Worm (Caenorhabditis elegans): ENCODE data around the gene igcm-4.

igcm-4 gene

DNA sequence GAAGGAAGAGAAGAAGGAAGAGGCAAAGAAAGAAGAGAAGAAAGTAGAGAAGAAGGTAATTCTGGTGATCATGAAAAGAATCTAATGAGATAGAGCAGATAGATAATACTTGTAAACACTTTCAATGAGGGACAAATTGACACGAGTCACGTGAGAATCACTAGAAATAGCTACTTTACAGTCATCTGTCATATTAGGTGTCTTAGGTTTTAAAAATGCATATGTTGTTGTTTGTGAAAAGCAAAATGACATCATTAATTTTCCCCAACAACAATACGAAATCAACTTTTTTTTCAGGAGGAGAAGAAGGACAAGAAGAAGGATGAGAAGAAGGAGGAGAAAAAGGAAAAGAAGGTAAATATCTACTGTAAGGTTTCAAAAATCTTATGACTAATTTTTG is 29.0 kb upstream of the igcm-4 start:
- TF ChIP-seq tab-1 (GFP tag; IDR thresholded peaks at IDR 0.05) (no peak), ref-1 (GFP tag; conservative IDR thresholded peaks at IDR 0.05) (no peak), T22C8.4 (GFP tag; IDR thresholded peaks at IDR 0.05) (no peak), med-1 (GFP tag; optimal IDR thresholded peaks at IDR 0.05; ENCODE audit: insufficient read depth) (no peak), klf-2 (GFP tag; conservative IDR thresholded peaks at IDR 0.05) (no peak)

DNA sequence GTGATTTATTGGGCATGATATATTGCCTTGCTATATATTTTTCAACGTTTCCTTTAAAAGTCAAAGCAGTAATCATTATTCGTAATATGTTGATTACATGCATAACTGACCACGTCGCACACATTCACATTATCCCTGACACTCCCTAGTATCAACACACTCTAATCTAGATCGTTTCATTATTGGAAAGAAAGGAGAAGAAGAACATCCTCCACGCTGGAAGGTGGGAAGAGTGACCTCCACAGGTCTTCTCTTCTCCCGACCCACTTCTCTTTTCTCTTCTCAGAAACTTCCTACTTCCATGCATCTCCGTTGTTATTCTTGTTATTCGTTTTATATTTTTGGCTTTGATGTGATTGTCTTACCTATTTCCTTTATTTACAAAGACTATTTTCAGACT is 27.9 kb upstream of the igcm-4 start, which contains the start of gene txdc-12.2:
txdc-12.2 (plus strand) TSS at position 396 of the 400 bp plus-strand sequence.
- TF ChIP-seq T22C8.4 (GFP tag; IDR thresholded peaks at IDR 0.05) = no peak
- TF ChIP-seq flt-1 (GFP tag; IDR thresholded peaks at IDR 0.05) = no peak
- TF ChIP-seq ztf-29 (GFP tag; IDR thresholded peaks at IDR 0.05) = no peak
- no peak for TF ChIP-seq cog-1 (tag; optimal IDR thresholded peaks at IDR 0.05)
- TF ChIP-seq ztf-23 (GFP tag; IDR thresholded peaks at IDR 0.05) = no peak
- TF ChIP-seq med-1 (GFP tag; optimal IDR thresholded peaks at IDR 0.05; ENCODE audit: insufficient read depth) = no peak
- no peak for TF ChIP-seq klf-2 (GFP tag; conservative IDR thresholded peaks at IDR 0.05)
- TF ChIP-seq tab-1 (GFP tag; IDR thresholded peaks at IDR 0.05) = no peak
- TF ChIP-seq ref-1 (GFP tag; conservative IDR thresholded peaks at IDR 0.05) = no peak

DNA sequence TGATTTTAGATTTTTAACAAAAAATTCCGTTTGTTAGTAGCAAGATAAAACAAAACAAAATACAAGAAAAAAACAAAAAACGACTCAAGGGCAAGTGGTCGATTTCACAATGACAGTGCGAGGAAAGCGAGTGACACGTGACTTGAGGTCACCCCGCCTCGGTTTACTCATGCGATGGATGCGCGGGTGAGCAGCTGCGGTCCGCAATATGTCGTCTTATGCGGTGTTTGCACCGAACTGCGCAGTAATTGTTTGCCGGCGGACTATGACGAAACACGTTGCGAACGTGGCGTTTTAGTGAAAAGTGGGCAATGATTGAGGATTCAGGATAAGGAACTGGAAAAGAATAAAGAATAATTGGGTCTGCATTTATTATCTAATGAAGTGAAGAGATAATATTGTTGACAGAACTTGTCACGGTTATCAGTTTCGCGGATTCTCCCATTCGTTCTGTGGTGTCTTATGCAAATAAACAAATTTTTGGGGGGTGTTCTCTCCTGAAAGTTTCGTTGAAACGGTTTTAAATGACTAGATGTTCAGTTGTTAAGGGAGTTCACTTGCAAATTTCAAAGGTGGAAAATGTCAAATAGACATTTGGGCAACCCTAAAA is 25.3 kb upstream of the igcm-4 start:
- TF ChIP-seq T22C8.4 (GFP tag; IDR thresholded peaks at IDR 0.05) (no peak), tab-1 (GFP tag; IDR thresholded peaks at IDR 0.05) (no peak), ztf-23 (GFP tag; IDR thresholded peaks at IDR 0.05) (no peak), ref-1 (GFP tag; conservative IDR thresholded peaks at IDR 0.05) (no peak), flt-1 (GFP tag; IDR thresholded peaks at IDR 0.05) (no peak), cog-1 (tag; optimal IDR thresholded peaks at IDR 0.05) (peak; percentile 21), ztf-29 (GFP tag; IDR thresholded peaks at IDR 0.05) (no peak)

DNA sequence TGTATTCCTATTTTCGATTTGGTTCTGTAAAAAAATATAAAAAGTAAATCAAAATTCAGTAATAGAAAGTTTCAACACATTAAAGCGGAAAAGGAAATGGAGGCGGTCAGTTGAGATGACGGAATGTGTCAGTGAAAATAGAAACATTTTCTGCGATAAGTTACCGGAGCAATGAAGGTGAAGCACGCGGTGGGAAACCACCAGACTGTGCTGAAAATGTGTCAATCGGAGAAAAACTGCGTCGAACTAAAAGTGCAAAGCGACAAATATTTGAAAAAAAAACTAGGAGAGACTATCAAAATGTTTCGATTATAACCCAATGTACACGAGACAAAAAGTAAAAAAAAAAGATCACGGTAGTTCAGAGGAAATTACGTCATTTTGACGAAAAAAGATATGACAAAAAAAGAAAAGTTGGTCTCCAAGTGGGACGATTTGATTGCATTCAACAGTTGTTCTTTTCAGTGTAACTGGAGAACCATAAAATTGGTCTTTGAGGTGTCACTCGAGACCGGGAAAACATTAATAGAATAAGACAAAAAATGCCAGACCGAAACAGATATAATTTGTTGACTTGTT is 24.3 kb upstream of the igcm-4 start, which contains the start of gene acl-4:
acl-4 (minus strand) TSS at position 27 of the 579 bp plus-strand sequence.
- TF ChIP-seq ztf-23 (GFP tag; IDR thresholded peaks at IDR 0.05) = no peak
- no peak for TF ChIP-seq med-1 (GFP tag; optimal IDR thresholded peaks at IDR 0.05; ENCODE audit: insufficient read depth)
- no peak for TF ChIP-seq T22C8.4 (GFP tag; IDR thresholded peaks at IDR 0.05)
- no peak for TF ChIP-seq ref-1 (GFP tag; conservative IDR thresholded peaks at IDR 0.05)
- TF ChIP-seq klf-2 (GFP tag; conservative IDR thresholded peaks at IDR 0.05) = no peak
- no peak for TF ChIP-seq tab-1 (GFP tag; IDR thresholded peaks at IDR 0.05)
- TF ChIP-seq cog-1 (tag; optimal IDR thresholded peaks at IDR 0.05) = no peak
- TF ChIP-seq ztf-29 (GFP tag; IDR thresholded peaks at IDR 0.05) = no peak
- no peak for TF ChIP-seq flt-1 (GFP tag; IDR thresholded peaks at IDR 0.05)

DNA sequence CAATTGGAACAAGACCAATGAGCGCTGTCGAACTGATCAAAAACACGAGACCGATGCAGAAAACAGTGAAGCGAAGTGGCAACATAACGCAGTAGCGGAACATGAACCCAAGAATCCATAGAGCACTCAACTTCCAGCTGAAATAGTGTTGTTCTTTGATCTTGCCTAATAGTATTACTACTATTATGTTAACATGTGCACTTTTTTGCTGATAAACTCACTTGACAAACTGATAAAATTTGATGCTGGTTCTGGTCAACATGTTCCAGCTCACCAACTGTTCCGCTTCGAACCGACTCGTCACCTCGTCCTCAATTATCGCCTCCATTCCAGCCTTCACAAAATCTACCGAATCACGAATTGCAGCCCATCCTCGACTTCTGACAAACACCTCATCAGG is 22.1 kb upstream of the igcm-4 start:
- TF ChIP-seq med-1 (GFP tag; optimal IDR thresholded peaks at IDR 0.05; ENCODE audit: insufficient read depth) = no peak
- no peak for TF ChIP-seq T22C8.4 (GFP tag; IDR thresholded peaks at IDR 0.05)
- no peak for TF ChIP-seq ztf-29 (GFP tag; IDR thresholded peaks at IDR 0.05)
- TF ChIP-seq ztf-23 (GFP tag; IDR thresholded peaks at IDR 0.05) = no peak

DNA sequence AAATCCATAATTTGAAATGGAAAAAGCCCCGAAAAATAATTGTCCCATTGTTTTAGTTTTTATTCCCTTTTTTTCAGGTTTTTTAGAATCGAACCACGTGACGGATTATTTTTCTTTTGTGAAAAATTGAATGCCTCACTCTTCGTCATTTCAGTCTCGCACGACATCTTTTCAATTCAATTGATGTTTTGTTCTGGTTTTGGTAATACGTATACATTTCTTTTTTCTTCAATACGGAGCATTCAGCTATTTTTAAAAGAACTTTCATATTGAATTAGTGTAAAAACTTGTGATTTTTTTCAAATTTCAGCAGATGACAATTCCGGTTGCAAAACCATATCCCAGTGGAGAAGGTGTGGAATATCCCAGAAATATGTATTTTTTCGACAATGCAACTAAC is 18.6 kb upstream of the igcm-4 start, which contains the start of gene F49H12.7:
F49H12.7 (plus strand) TSS at position 301 of the 400 bp plus-strand sequence.
- no peak for TF ChIP-seq T22C8.4 (GFP tag; IDR thresholded peaks at IDR 0.05)
- no peak for TF ChIP-seq med-1 (GFP tag; optimal IDR thresholded peaks at IDR 0.05; ENCODE audit: insufficient read depth)
- TF ChIP-seq ref-1 (GFP tag; conservative IDR thresholded peaks at IDR 0.05) = no peak
- no peak for TF ChIP-seq ztf-23 (GFP tag; IDR thresholded peaks at IDR 0.05)
- TF ChIP-seq ztf-29 (GFP tag; IDR thresholded peaks at IDR 0.05) = no peak
- no peak for TF ChIP-seq cog-1 (tag; optimal IDR thresholded peaks at IDR 0.05)
- no peak for TF ChIP-seq klf-2 (GFP tag; conservative IDR thresholded peaks at IDR 0.05)
- no peak for TF ChIP-seq tab-1 (GFP tag; IDR thresholded peaks at IDR 0.05)
- TF ChIP-seq flt-1 (GFP tag; IDR thresholded peaks at IDR 0.05) = no peak

DNA sequence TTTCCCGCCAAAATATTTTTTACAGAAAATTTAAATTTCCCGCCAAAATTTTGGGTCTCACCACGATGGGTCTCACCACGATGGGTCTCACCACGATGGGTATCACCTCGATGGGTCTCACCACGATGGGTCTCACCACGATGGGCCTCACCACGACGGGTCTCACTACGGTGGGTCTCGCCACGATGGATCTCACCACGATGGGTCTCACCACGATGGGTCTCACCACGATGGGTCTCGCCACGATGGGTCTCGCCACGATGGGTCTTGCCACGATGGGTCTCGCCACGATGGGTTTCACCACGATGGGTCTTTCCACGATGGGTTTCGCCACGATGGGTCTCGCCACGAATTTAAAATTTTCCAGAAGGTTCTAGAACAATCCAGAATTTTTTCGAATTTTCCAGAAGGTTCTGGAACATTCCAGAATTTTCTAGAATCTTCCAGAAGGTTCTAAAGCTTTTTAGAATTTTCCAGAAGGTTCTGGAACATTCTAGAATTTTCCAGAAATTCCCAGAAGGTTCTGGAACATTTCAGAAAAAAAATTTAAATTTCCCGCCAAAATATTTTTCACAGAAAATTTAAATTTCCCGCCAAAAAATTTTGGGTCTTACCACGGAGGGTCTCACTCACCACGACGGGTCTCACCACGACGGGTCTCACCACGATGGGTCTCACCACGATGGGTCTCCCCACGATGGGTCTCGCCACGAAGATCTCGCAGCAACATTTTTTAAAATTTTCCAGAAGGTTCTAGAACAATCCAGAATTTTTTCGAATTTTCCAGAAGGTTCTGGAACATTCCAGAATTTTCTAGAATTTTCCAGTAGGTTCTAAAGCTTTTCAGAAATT is 12.6 kb upstream of the igcm-4 start:
- TF ChIP-seq flt-1 (GFP tag; IDR thresholded peaks at IDR 0.05) = peak; percentile 66; the same call in 1 of the 2 replicates
- TF ChIP-seq ztf-23 (GFP tag; IDR thresholded peaks at IDR 0.05) = 0 out of 2 replicates have a peak, but pooled peaks have one; percentile 30
- TF ChIP-seq tab-1 (GFP tag; IDR thresholded peaks at IDR 0.05) = peak; percentile 77
- 0 out of 2 replicates have a peak, but pooled peaks have one; percentile 52 for TF ChIP-seq klf-2 (GFP tag; conservative IDR thresholded peaks at IDR 0.05)
- TF ChIP-seq ref-1 (GFP tag; conservative IDR thresholded peaks at IDR 0.05) = 0 out of 2 replicates have a peak, but pooled peaks have one; percentile 25
- TF ChIP-seq T22C8.4 (GFP tag; IDR thresholded peaks at IDR 0.05) = 0 out of 2 replicates have a peak, but pooled peaks have one; percentile 19

DNA sequence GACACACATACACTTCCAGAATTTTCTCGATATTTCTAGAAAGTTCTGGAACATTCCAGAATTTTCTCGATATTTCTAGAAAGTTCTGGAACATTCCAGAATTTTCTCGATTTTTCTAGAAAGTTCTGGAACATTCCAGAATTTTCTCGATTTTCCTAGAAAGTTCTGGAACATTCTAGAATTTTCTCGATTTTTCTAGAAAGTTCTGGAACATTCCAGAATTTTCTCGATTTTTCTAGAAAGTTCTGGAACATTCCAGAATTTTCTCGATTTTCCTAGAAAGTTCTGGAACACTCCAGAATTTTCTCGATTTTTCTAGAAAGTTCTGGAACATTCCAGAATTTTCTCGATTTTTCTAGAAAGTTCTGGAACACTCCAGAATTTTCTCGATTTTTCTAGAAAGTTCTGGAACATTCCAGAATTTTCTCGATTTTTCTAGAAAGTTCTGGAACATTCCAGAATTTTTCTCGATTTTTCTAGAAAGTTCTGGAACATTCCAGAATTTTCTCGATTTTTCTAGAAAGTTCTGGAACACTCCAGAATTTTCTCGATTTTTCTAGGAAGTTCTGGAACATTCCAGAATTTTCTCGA is 11.8 kb upstream of the igcm-4 start:
- 0 out of 2 replicates have a peak, but pooled peaks have one; percentile 61 for TF ChIP-seq ztf-23 (GFP tag; IDR thresholded peaks at IDR 0.05)
- TF ChIP-seq tab-1 (GFP tag; IDR thresholded peaks at IDR 0.05) = peak; percentile 81
- peak; percentile 63; the same call in 1 of the 2 replicates for TF ChIP-seq ref-1 (GFP tag; conservative IDR thresholded peaks at IDR 0.05)
- TF ChIP-seq flt-1 (GFP tag; IDR thresholded peaks at IDR 0.05) = peak; percentile 97

DNA sequence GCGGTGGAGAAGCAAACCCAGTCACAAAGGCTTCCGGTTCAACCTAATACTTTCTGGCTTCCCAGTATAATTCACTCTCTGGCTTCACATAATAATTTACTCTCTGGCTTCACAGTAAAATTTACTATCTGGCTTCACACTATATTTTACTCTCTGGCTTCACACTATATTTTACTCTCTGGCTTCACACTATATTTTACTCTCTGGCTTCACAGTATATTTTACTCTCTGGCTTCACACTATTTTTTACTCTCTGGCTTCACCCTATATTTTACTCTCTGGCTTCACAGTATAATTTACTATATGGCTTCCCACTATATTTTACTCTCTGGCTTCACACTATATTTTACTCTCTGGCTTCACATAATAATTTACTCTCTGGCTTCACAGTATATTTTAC is 10.7 kb upstream of the igcm-4 start:
- 0 out of 2 replicates have a peak, but pooled peaks have one; percentile 25 for TF ChIP-seq ztf-23 (GFP tag; IDR thresholded peaks at IDR 0.05)
